Worm (Caenorhabditis elegans): ENCODE measurements around the gene cut-4.
A peak's percentile ranks its signal among the peaks of the same experiment; 100 is the strongest.

Gene cut-4

ce11 chrII:10435836-10436235 lies at the start of gene cut-4:
cut-4 (plus strand) TSS chrII:10436136.
- TF ChIP-seq mec-3 (tag; optimal IDR thresholded peaks at IDR 0.05; ENCODE audit: borderline replicate concordance) (no peak), ceh-45 (GFP tag; IDR thresholded peaks at IDR 0.05) (no peak), Y22D7AL.16 (tag; optimal IDR thresholded peaks at IDR 0.05) (no peak), nhr-232 (tag; optimal IDR thresholded peaks at IDR 0.05) (no peak), syd-9 (tag; optimal IDR thresholded peaks at IDR 0.05) (no peak), odd-2 (tag; optimal IDR thresholded peaks at IDR 0.05) (no peak), pha-2 (tag; optimal IDR thresholded peaks at IDR 0.05) (no peak), dmd-4 (tag; optimal IDR thresholded peaks at IDR 0.05; ENCODE audit: borderline replicate concordance) (no peak), madf-2 (tag; optimal IDR thresholded peaks at IDR 0.05) (no peak), ceh-48 (tag; optimal IDR thresholded peaks at IDR 0.05) (no peak)

- TF ChIP-seq ceh-22 (tag; optimal IDR thresholded peaks at IDR 0.05) (no peak), fkh-10 (GFP tag; optimal IDR thresholded peaks at IDR 0.05) (no peak), rnt-1 (tag; optimal IDR thresholded peaks at IDR 0.05) (no peak), Y22D7AL.16 (tag; optimal IDR thresholded peaks at IDR 0.05) (peak; percentile 50), nfya-1 (tag; optimal IDR thresholded peaks at IDR 0.05) (peak; percentile 69), unc-55 (GFP tag; optimal IDR thresholded peaks at IDR 0.05) (no peak), ztf-16 (tag; optimal IDR thresholded peaks at IDR 0.05) (peak; percentile 45), npax-4 (tag; optimal IDR thresholded peaks at IDR 0.05) (no peak), ceh-24 (tag; optimal IDR thresholded peaks at IDR 0.05) (no peak), elt-2 (tag; optimal IDR thresholded peaks at IDR 0.05) (peak; percentile 86), dve-1 (tag; optimal IDR thresholded peaks at IDR 0.05) (peak; percentile 16), hlh-13 (GFP tag; optimal IDR thresholded peaks at IDR 0.05) (no peak), unc-86 (tag; optimal IDR thresholded peaks at IDR 0.05) (no peak), ceh-9 (tag; optimal IDR thresholded peaks at IDR 0.05) (no peak), unc-3 (GFP tag; conservative IDR thresholded peaks at IDR 0.05) (peak; percentile 49; the same call in 1 of the 2 replicates), unc-3 (tag; optimal IDR thresholded peaks at IDR 0.05) (peak; percentile 36), madf-2 (tag; optimal IDR thresholded peaks at IDR 0.05) (peak; percentile 34), dmd-4 (tag; optimal IDR thresholded peaks at IDR 0.05; ENCODE audit: borderline replicate concordance) (no peak), F13H6.1 (tag; optimal IDR thresholded peaks at IDR 0.05) (peak; percentile 17), pag-3 (tag; optimal IDR thresholded peaks at IDR 0.05; ENCODE audit: borderline replicate concordance) (no peak), pat-9 (tag; optimal IDR thresholded peaks at IDR 0.05) (peak; percentile 50), fax-1 (tag; optimal IDR thresholded peaks at IDR 0.05) (peak; percentile 63), ceh-19 (GFP tag; optimal IDR thresholded peaks at IDR 0.05) (peak; percentile 55), elt-4 (tag; optimal IDR thresholded peaks at IDR 0.05) (no peak), zip-5 (tag; optimal IDR thresholded peaks at IDR 0.05) (peak; percentile 40), che-1 (tag; optimal IDR thresholded peaks at IDR 0.05) (peak; percentile 60), ceh-45 (GFP tag; IDR thresholded peaks at IDR 0.05) (peak; percentile 53; the same call in 1 of the 2 replicates), ceh-2 (tag; optimal IDR thresholded peaks at IDR 0.05) (peak; percentile 42), ceh-30 (tag; optimal IDR thresholded peaks at IDR 0.05) (no peak), ceh-18 (tag; optimal IDR thresholded peaks at IDR 0.05) (peak; percentile 16), C08G9.2 (tag; optimal IDR thresholded peaks at IDR 0.05) (peak; percentile 36), ttx-3 (tag; optimal IDR thresholded peaks at IDR 0.05) (peak; percentile 80), fkh-6 (tag; optimal IDR thresholded peaks at IDR 0.05) (peak; percentile 0), tbx-2 (tag; optimal IDR thresholded peaks at IDR 0.05) (peak; percentile 96), ref-2 (tag; optimal IDR thresholded peaks at IDR 0.05) (peak; percentile 51), ceh-34 (tag; optimal IDR thresholded peaks at IDR 0.05) (peak; percentile 59), mec-3 (tag; optimal IDR thresholded peaks at IDR 0.05; ENCODE audit: borderline replicate concordance) (no peak), nhr-232 (tag; optimal IDR thresholded peaks at IDR 0.05) (peak; percentile 54), C38D4.7 (GFP tag; optimal IDR thresholded peaks at IDR 0.05) (peak; percentile 50), hlh-30 (tag; optimal IDR thresholded peaks at IDR 0.05; ENCODE audit: insufficient read depth) (peak; percentile 33), ceh-6 (GFP tag; optimal IDR thresholded peaks at IDR 0.05) (no peak), odd-2 (tag; optimal IDR thresholded peaks at IDR 0.05) (no peak), pha-2 (tag; optimal IDR thresholded peaks at IDR 0.05) (peak; percentile 61), hlh-15 (tag; optimal IDR thresholded peaks at IDR 0.05) (no peak), pros-1 (tag; optimal IDR thresholded peaks at IDR 0.05) (peak; percentile 10), eyg-1 (tag; optimal IDR thresholded peaks at IDR 0.05) (peak; percentile 12)
Observed at ce11 chrII:10388041-10388706, 47.8 kb upstream of the cut-4 start.

Measured in whole organism, late embryonic.